Fruit fly (Drosophila melanogaster): Measurements from ENCODE around the gene CG3558.

DNA sequence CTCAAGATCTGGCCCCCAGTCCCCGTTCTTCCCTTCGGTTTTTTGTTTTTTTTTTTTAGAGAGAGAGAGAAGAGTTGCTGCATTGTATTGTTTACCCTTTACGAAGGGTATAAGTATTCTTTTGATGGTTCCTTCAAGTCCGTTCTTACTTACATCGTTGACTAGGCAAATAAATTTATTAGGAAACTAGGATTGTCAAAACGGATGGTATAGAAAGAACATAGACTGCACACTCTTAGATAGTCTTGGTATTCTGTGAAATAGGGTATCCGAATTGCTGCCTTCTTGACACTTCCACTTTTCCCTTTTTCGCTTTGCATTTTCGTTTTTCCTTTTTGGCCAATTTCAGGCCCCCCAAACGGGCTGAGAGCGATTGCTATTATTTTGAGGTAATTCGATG lies 18.8 kb downstream of the CG3558 start:
- TF ChIP-seq tx (GFP tag; optimal IDR thresholded peaks at IDR 0.05) (no peak), CG1024 (GFP tag; IDR thresholded peaks at IDR 0.05) (no peak), usp (GFP tag; optimal IDR thresholded peaks at IDR 0.05) (no peak), ab (GFP tag; optimal IDR thresholded peaks at IDR 0.05) (no peak), CG10209 (GFP tag; optimal IDR thresholded peaks at IDR 0.05) (no peak), CG10654 (GFP tag; optimal IDR thresholded peaks at IDR 0.05) (no peak), zen (tag; optimal IDR thresholded peaks at IDR 0.05) (no peak)
